Fruit fly (Drosophila melanogaster) whole organism, embryonic: Measurements from ENCODE around the gene CG12347.

ENCODE experiments used
- Asciz ChIP-seq: fragments of 200-800 bp; sonication (Bioruptor generic); optimal IDR thresholded peaks from 2 replicates; lab custom pipeline; 2017; ENCODE audit warnings: missing biosample characterization, mild to moderate bottlenecking, missing genetic modification characterization, missing genetic modification reagents
- CG10267 ChIP-seq: fragments of 200-800 bp; sonication (Bioruptor generic); optimal IDR thresholded peaks from 2 replicates; lab custom pipeline; 2018; ENCODE audit warnings: missing biosample characterization, mild to moderate bottlenecking, missing genetic modification characterization, moderate library complexity
- CG10274 ChIP-seq: fragments of 200-800 bp; sonication (Bioruptor generic); optimal IDR thresholded peaks from 3 replicates; lab custom pipeline; 2017; ENCODE audit warnings: missing biosample characterization, mild to moderate bottlenecking, missing genetic modification characterization
- CG10543 ChIP-seq: fragments of 200-800 bp; sonication (Bioruptor generic); optimal IDR thresholded peaks from 3 replicates; lab custom pipeline; 2017; ENCODE audit warnings: missing biosample characterization, mild to moderate bottlenecking, missing genetic modification characterization, moderate library complexity
- CG11093 ChIP-seq: fragments of 200-800 bp; sonication (Bioruptor generic); IDR thresholded peaks from 3 replicates; pipeline ENCODE4 v1.3.6; 2022; ENCODE audit warnings: missing biosample characterization, missing genetic modification characterization
- CG11504 ChIP-seq: fragments of 200-800 bp; sonication (Bioruptor generic); optimal IDR thresholded peaks from 3 replicates; lab custom pipeline; 2019; ENCODE audit warnings: missing biosample characterization, mild to moderate bottlenecking, missing genetic modification characterization, moderate library complexity
- CG12236 ChIP-seq: fragments of 200-800 bp; sonication (Bioruptor generic); optimal IDR thresholded peaks from 2 replicates; lab custom pipeline; 2016; ENCODE audit warnings: missing biosample characterization, missing genetic modification characterization
- CG14667 ChIP-seq: fragments of 200-800 bp; sonication (Bioruptor generic); IDR thresholded peaks from 2 replicates; pipeline ENCODE4 v1.3.6; 2022; ENCODE audit warnings: missing biosample characterization, missing genetic modification characterization
- CG14860 ChIP-seq: fragments of 200-800 bp; sonication (Bioruptor generic); IDR thresholded peaks from 3 replicates; pipeline ENCODE4 v1.3.6; 2022; ENCODE audit warnings: missing biosample characterization, missing genetic modification characterization; ENCODE audit not compliant: partially characterized antibody
- CG15269 ChIP-seq: fragments of 200-800 bp; sonication (Bioruptor generic); optimal IDR thresholded peaks from 2 replicates; lab custom pipeline; 2018; ENCODE audit warnings: missing biosample characterization, mild to moderate bottlenecking, missing genetic modification characterization, moderate library complexity
- CG15514 ChIP-seq: fragments of 200-800 bp; sonication (Bioruptor generic); optimal IDR thresholded peaks from 3 replicates; lab custom pipeline; 2017; ENCODE audit warnings: missing biosample characterization, missing genetic modification characterization, mild to moderate bottlenecking, moderate library complexity, missing genetic modification reagents
- CG18599 ChIP-seq: fragments of 200-800 bp; sonication (Bioruptor generic); optimal IDR thresholded peaks from 3 replicates; lab custom pipeline; 2017; ENCODE audit warnings: missing biosample characterization, missing genetic modification characterization, mild to moderate bottlenecking, moderate library complexity, missing genetic modification reagents
- CG2678 ChIP-seq: fragments of 200-800 bp; sonication (Bioruptor generic); optimal IDR thresholded peaks from 3 replicates; lab custom pipeline; 2019; ENCODE audit warnings: missing biosample characterization, mild to moderate bottlenecking, missing genetic modification characterization, moderate library complexity
- CG30403 ChIP-seq: fragments of 200-800 bp; sonication (Bioruptor generic); optimal IDR thresholded peaks from 3 replicates; lab custom pipeline; 2016; ENCODE audit warnings: missing biosample characterization, missing genetic modification characterization
- CG32532 ChIP-seq: fragments of 200-800 bp; sonication (Bioruptor generic); IDR thresholded peaks from 2 replicates; pipeline ENCODE4 v1.3.6; 2022; ENCODE audit warnings: missing biosample characterization, missing genetic modification characterization
- CG42726 ChIP-seq: fragments of 200-800 bp; sonication (Bioruptor generic); IDR thresholded peaks from 2 replicates; pipeline ENCODE4 v1.3.6; 2022; ENCODE audit warnings: missing biosample characterization, missing genetic modification characterization; ENCODE audit not compliant: partially characterized antibody
- CG43689 ChIP-seq: fragments of 200-800 bp; sonication (Bioruptor generic); IDR thresholded peaks from 2 replicates; pipeline ENCODE4 v1.3.6; 2022; ENCODE audit warnings: missing biosample characterization, missing genetic modification characterization
- CG6854 ChIP-seq: fragments of 200-800 bp; sonication (Bioruptor generic); optimal IDR thresholded peaks from 3 replicates; lab custom pipeline; 2017; ENCODE audit warnings: missing biosample characterization, mild to moderate bottlenecking, missing genetic modification characterization
- CG7839 ChIP-seq: fragments of 200-800 bp; sonication (Bioruptor generic); optimal IDR thresholded peaks from 3 replicates; lab custom pipeline; 2018; ENCODE audit warnings: missing biosample characterization, mild to moderate bottlenecking, missing genetic modification characterization, moderate library complexity
- CG8765 ChIP-seq: fragments of 200-800 bp; sonication (Bioruptor generic); IDR thresholded peaks from 2 replicates; pipeline ENCODE4 v1.3.6; 2022; ENCODE audit warnings: missing biosample characterization, missing genetic modification characterization
- CG9609 ChIP-seq: fragments of 200-800 bp; sonication (Bioruptor generic); optimal IDR thresholded peaks from 3 replicates; lab custom pipeline; 2016; ENCODE audit warnings: missing biosample characterization, missing genetic modification characterization
- CoRest ChIP-seq: fragments of 200-800 bp; sonication (Bioruptor generic); optimal IDR thresholded peaks from 3 replicates; lab custom pipeline; 2018; ENCODE audit warnings: missing biosample characterization, mild to moderate bottlenecking, missing genetic modification characterization, moderate library complexity
- Deaf1 ChIP-seq: fragments of 200-800 bp; optimal IDR thresholded peaks from 3 replicates; lab custom pipeline; 2019; ENCODE audit warnings: missing biosample characterization, mild to moderate bottlenecking, missing genetic modification characterization, moderate library complexity
- Elba2 ChIP-seq: fragments of 200-800 bp; sonication (Bioruptor generic); optimal IDR thresholded peaks from 3 replicates; lab custom pipeline; 2016; ENCODE audit warnings: missing biosample characterization, missing genetic modification characterization
- Med ChIP-seq: fragments of 200-800 bp; sonication (Bioruptor generic); peaks from one replicate; lab custom pipeline; 2016; ENCODE audit warnings: missing biosample characterization, missing genetic modification characterization, mild to moderate bottlenecking, inconsistent platforms, moderate library complexity
- Meics ChIP-seq: fragments of 200-800 bp; sonication (Bioruptor generic); optimal IDR thresholded peaks from 2 replicates; lab custom pipeline; 2017; ENCODE audit warnings: missing biosample characterization, mild to moderate bottlenecking, missing genetic modification characterization
- Oaz ChIP-seq: fragments of 200-800 bp; sonication (Bioruptor generic); IDR thresholded peaks from 2 replicates; pipeline ENCODE4 v1.3.6; 2022; ENCODE audit warnings: missing biosample characterization, missing genetic modification characterization
- ab ChIP-seq: fragments of 200-800 bp; sonication (Bioruptor generic); optimal IDR thresholded peaks from 2 replicates; lab custom pipeline; 2016; ENCODE audit warnings: missing biosample characterization, missing genetic modification characterization
- abd-A ChIP-seq: fragments of 200-800 bp; sonication (Bioruptor generic); optimal IDR thresholded peaks from 3 replicates; lab custom pipeline; 2019; ENCODE audit warnings: missing biosample characterization, mild to moderate bottlenecking, missing genetic modification characterization, moderate library complexity
- ac ChIP-seq: fragments of 200-800 bp; sonication (Bioruptor generic); optimal IDR thresholded peaks from 3 replicates; lab custom pipeline; 2017; ENCODE audit warnings: missing biosample characterization, mild to moderate bottlenecking, missing genetic modification characterization
- caup ChIP-seq: fragments of 200-800 bp; sonication (Bioruptor generic); optimal IDR thresholded peaks from 3 replicates; lab custom pipeline; 2017; ENCODE audit warnings: missing biosample characterization, mild to moderate bottlenecking, missing genetic modification characterization, moderate library complexity; ENCODE audit not compliant: severe bottlenecking
- cwo ChIP-seq: fragments of 200-800 bp; sonication (Bioruptor generic); optimal IDR thresholded peaks from 3 replicates; lab custom pipeline; 2017; ENCODE audit warnings: missing biosample characterization, missing genetic modification characterization, mild to moderate bottlenecking, moderate library complexity, missing genetic modification reagents
- dmrt11E ChIP-seq: fragments of 200-800 bp; sonication (Bioruptor generic); optimal IDR thresholded peaks from 3 replicates; lab custom pipeline; 2018; ENCODE audit warnings: missing biosample characterization, mild to moderate bottlenecking, missing genetic modification characterization, moderate library complexity
- emc ChIP-seq: fragments of 200-800 bp; sonication (Bioruptor generic); optimal IDR thresholded peaks from 2 replicates; lab custom pipeline; 2016; ENCODE audit warnings: missing biosample characterization, missing genetic modification characterization
- eve ChIP-seq, 2 experiments: fragments of >200 bp; optimal IDR thresholded peaks; 2 replicates each; lab custom pipeline; 2017; ENCODE audit warnings: missing biosample characterization in 2 of 2, missing genetic modification characterization in 2 of 2
- fd64A ChIP-seq: fragments of 200-800 bp; sonication (Bioruptor generic); optimal IDR thresholded peaks from 3 replicates; lab custom pipeline; 2018; ENCODE audit warnings: missing biosample characterization, mild to moderate bottlenecking, missing genetic modification characterization
- gfzf ChIP-seq: fragments of 200-800 bp; sonication (Bioruptor generic); optimal IDR thresholded peaks from 2 replicates; lab custom pipeline; 2016; ENCODE audit warnings: missing biosample characterization, mild to moderate bottlenecking, missing genetic modification characterization, moderate library complexity
- ind ChIP-seq: fragments of 200-800 bp; sonication (Bioruptor generic); optimal IDR thresholded peaks from 3 replicates; lab custom pipeline; 2016; ENCODE audit warnings: missing biosample characterization, missing genetic modification characterization
- insv ChIP-seq, 2 experiments: fragments of 200-800 bp; sonication (Bioruptor generic); optimal IDR thresholded peaks; 3 replicates each; lab custom pipeline; 2016 to 2018; ENCODE audit warnings: missing biosample characterization in 2 of 2, missing genetic modification characterization in 2 of 2
- mirr ChIP-seq: fragments of 200-800 bp; sonication (Bioruptor generic); optimal IDR thresholded peaks from 3 replicates; lab custom pipeline; 2018; ENCODE audit warnings: missing biosample characterization, mild to moderate bottlenecking, missing genetic modification characterization
- mld ChIP-seq: fragments of 200-800 bp; sonication (Bioruptor generic); IDR thresholded peaks from 3 replicates; pipeline ENCODE4 v1.3.6; 2022; ENCODE audit warnings: missing biosample characterization, missing genetic modification characterization; ENCODE audit not compliant: partially characterized antibody
- onecut ChIP-seq: fragments of 200-800 bp; sonication (Bioruptor generic); IDR thresholded peaks from 2 replicates; pipeline ENCODE4 v1.3.6; 2022; ENCODE audit warnings: missing biosample characterization, missing genetic modification characterization
- run ChIP-seq: fragments of 200-800 bp; sonication (Bioruptor generic); optimal IDR thresholded peaks from 3 replicates; lab custom pipeline; 2018; ENCODE audit warnings: missing biosample characterization, mild to moderate bottlenecking, missing genetic modification characterization
- slbo ChIP-seq: fragments of 200-800 bp; sonication (Bioruptor generic); IDR thresholded peaks from 2 replicates; pipeline ENCODE4 v1.3.6; 2022; ENCODE audit warnings: missing biosample characterization, missing genetic modification characterization
- toy ChIP-seq: fragments of 200-800 bp; sonication (Bioruptor generic); IDR thresholded peaks from 2 replicates; pipeline ENCODE4 v1.3.6; 2022; ENCODE audit warnings: missing biosample characterization, missing genetic modification characterization
- tup ChIP-seq: fragments of 200-800 bp; sonication (Bioruptor generic); optimal IDR thresholded peaks from 2 replicates; lab custom pipeline; 2016; ENCODE audit warnings: missing biosample characterization, mild to moderate bottlenecking, missing genetic modification characterization, moderate library complexity
- unc-4 ChIP-seq: fragments of 200-800 bp; sonication (Bioruptor generic); IDR thresholded peaks from 2 replicates; pipeline ENCODE4 v1.3.6; 2022; ENCODE audit warnings: missing biosample characterization, missing genetic modification characterization; ENCODE audit not compliant: partially characterized antibody
- unpg ChIP-seq: fragments of 200-800 bp; sonication (Bioruptor generic); optimal IDR thresholded peaks from 3 replicates; lab custom pipeline; 2018; ENCODE audit warnings: missing biosample characterization, mild to moderate bottlenecking, missing genetic modification characterization, moderate library complexity
- zen ChIP-seq: fragments of 200-800 bp; sonication (Bioruptor generic); optimal IDR thresholded peaks from 3 replicates; lab custom pipeline; 2018; ENCODE audit warnings: missing biosample characterization, mild to moderate bottlenecking, missing genetic modification characterization, moderate library complexity

Gene CG12347

dm6 chr3R:17917871-17918499, 11.7 kb downstream of the CG12347 start (continued):
- TF ChIP-seq CG12236 (no peak), CG14860 (GFP tag; lab: Robert Waterston, UW) (no peak), CG43689 (GFP tag; lab: Robert Waterston, UW) (no peak), ac (GFP tag; lab: Kevin White, UChicago) (no peak), emc (GFP tag; lab: Kevin White, UChicago) (no peak), CG11504 (tag; lab: Kevin White, UChicago) (peak; percentile 27), CG15514 (no peak), CG2678 (tag; lab: Kevin White, UChicago) (peak; percentile 22), CG10267 (tag; lab: Kevin White, UChicago) (no peak), CG11093 (GFP tag; lab: Robert Waterston, UW) (no peak), slbo (GFP tag; lab: Robert Waterston, UW) (no peak), gfzf (GFP tag; lab: Kevin White, UChicago) (no peak), toy (GFP tag; lab: Robert Waterston, UW) (no peak), tup (GFP tag; lab: Kevin White, UChicago) (no peak), CG42726 (GFP tag; lab: Robert Waterston, UW) (no peak), unc-4 (GFP tag; lab: Robert Waterston, UW) (no peak), insv (GFP tag; optimal IDR thresholded peaks at IDR 0.05; lab: Kevin White, UChicago) (no peak), mirr (GFP tag; lab: Kevin White, UChicago) (no peak), cwo (GFP tag; lab: Kevin White, UChicago) (peak; percentile 52), CG14667 (no peak), Asciz (GFP tag; lab: Kevin White, UChicago) (no peak), Deaf1 (tag; lab: Kevin White, UChicago) (peak; percentile 87), CG10543 (GFP tag; lab: Kevin White, UChicago) (peak; percentile 41), CG32532 (GFP tag; lab: Robert Waterston, UW) (no peak), ind (GFP tag; lab: Kevin White, UChicago) (no peak), fd64A (GFP tag; lab: Kevin White, UChicago) (no peak), unpg (GFP tag; lab: Kevin White, UChicago) (no peak), CG7839 (tag; lab: Kevin White, UChicago) (peak; percentile 3), abd-A (tag; lab: Kevin White, UChicago) (peak; percentile 86), run (tag; lab: Kevin White, UChicago) (no peak), dmrt11E (tag; lab: Kevin White, UChicago) (no peak), CG9609 (GFP tag; lab: Kevin White, UChicago) (no peak), ab (GFP tag; lab: Kevin White, UChicago) (no peak), Med (GFP tag; lab: Kevin White, UChicago) (peak; percentile 60), CG6854 (no peak), onecut (GFP tag; lab: Robert Waterston, UW) (peak; percentile 97), CG18599 (GFP tag; lab: Kevin White, UChicago) (peak; percentile 5), CG10274 (GFP tag; lab: Kevin White, UChicago) (no peak), CG30403 (GFP tag; lab: Kevin White, UChicago) (no peak), zen (tag; lab: Kevin White, UChicago) (no peak), CG8765 (GFP tag; lab: Robert Waterston, UW) (no peak), CoRest (tag; lab: Kevin White, UChicago) (no peak), Meics (no peak), caup (GFP tag; lab: Kevin White, UChicago) (no peak), mld (GFP tag; lab: Robert Waterston, UW) (no peak), Oaz (GFP tag; lab: Robert Waterston, UW) (no peak), Elba2 (GFP tag; lab: Kevin White, UChicago) (no peak), eve (GFP tag; optimal IDR thresholded peaks at IDR 0.05; lab: Kevin White, UChicago) (no peak), CG15269 (tag; lab: Kevin White, UChicago) (no peak)
